Worm (Caenorhabditis elegans) whole organism, late embryonic: ENCODE measurements around the gene his-62.

ENCODE experiments used
- K02D7.2 ChIP-seq: sonication (generic microtip); optimal IDR thresholded peaks from 2 replicates; lab custom pipeline; 2017; ENCODE audit warnings: mild to moderate bottlenecking, missing genetic modification characterization, missing compliant biosample characterization
- K09A11.1 ChIP-seq: sonication (generic microtip); optimal IDR thresholded peaks from 2 replicates; lab custom pipeline; 2017; ENCODE audit warnings: antibody characterized with exemption, mild to moderate bottlenecking, missing genetic modification characterization, missing compliant biosample characterization; ENCODE audit not compliant: insufficient read depth
- ceh-14 ChIP-seq: sonication (generic microtip); optimal IDR thresholded peaks from 2 replicates; lab custom pipeline; 2016; ENCODE audit warnings: missing genotype, missing genetic modification characterization, missing compliant biosample characterization
- ceh-18 ChIP-seq: sonication (generic microtip); optimal IDR thresholded peaks from 2 replicates; lab custom pipeline; 2016; ENCODE audit warnings: missing genetic modification characterization, missing compliant biosample characterization
- ceh-19 ChIP-seq: fragments of 200-800 bp; sonication (Bioruptor generic); optimal IDR thresholded peaks from 2 replicates; lab custom pipeline; 2018; ENCODE audit warnings: mild to moderate bottlenecking, missing genetic modification characterization, missing compliant biosample characterization
- ceh-22 ChIP-seq: sonication (generic microtip); optimal IDR thresholded peaks from 2 replicates; lab custom pipeline; 2017; ENCODE audit warnings: missing biosample characterization, missing genetic modification characterization
- ceh-24 ChIP-seq: sonication (generic microtip); optimal IDR thresholded peaks from 2 replicates; lab custom pipeline; 2016; ENCODE audit warnings: mild to moderate bottlenecking, missing genetic modification characterization, missing compliant biosample characterization
- ceh-31 ChIP-seq: sonication (generic microtip); optimal IDR thresholded peaks from 2 replicates; lab custom pipeline; 2016; ENCODE audit warnings: missing genetic modification characterization, missing compliant biosample characterization
- ceh-45 ChIP-seq: fragments of 200-800 bp; sonication (Bioruptor generic); IDR thresholded peaks from 2 replicates; pipeline ENCODE4 v1.3.6; 2022; ENCODE audit warnings: missing genetic modification reagents, missing genetic modification characterization, missing compliant biosample characterization
- ceh-6 ChIP-seq: fragments of 200-800 bp; sonication (Bioruptor generic); optimal IDR thresholded peaks from 2 replicates; lab custom pipeline; 2018; ENCODE audit warnings: mild to moderate bottlenecking, missing genetic modification characterization, missing compliant biosample characterization
- ceh-9 ChIP-seq: sonication (generic microtip); optimal IDR thresholded peaks from 2 replicates; lab custom pipeline; 2016; ENCODE audit warnings: mild to moderate bottlenecking, missing genetic modification characterization, inconsistent platforms, missing compliant biosample characterization
- che-1 ChIP-seq: sonication (generic microtip); optimal IDR thresholded peaks from 2 replicates; lab custom pipeline; 2016; ENCODE audit warnings: mild to moderate bottlenecking, missing genetic modification characterization, missing compliant biosample characterization
- dmd-4 ChIP-seq: sonication (generic microtip); optimal IDR thresholded peaks from 2 replicates; lab custom pipeline; 2016; ENCODE audit warnings: borderline replicate concordance, missing genetic modification characterization, missing compliant biosample characterization
- dve-1 ChIP-seq: sonication (generic microtip); optimal IDR thresholded peaks from 2 replicates; lab custom pipeline; 2017; ENCODE audit warnings: antibody characterized with exemption, mild to moderate bottlenecking, missing genetic modification characterization, missing compliant biosample characterization
- elt-2 ChIP-seq: sonication (generic microtip); optimal IDR thresholded peaks from 2 replicates; lab custom pipeline; 2016; ENCODE audit warnings: missing genetic modification reagents, missing genetic modification characterization, missing compliant biosample characterization
- ets-4 ChIP-seq: sonication (generic microtip); optimal IDR thresholded peaks from 2 replicates; lab custom pipeline; 2016; ENCODE audit warnings: missing genetic modification characterization, missing compliant biosample characterization
- eyg-1 ChIP-seq: sonication (generic microtip); optimal IDR thresholded peaks from 2 replicates; lab custom pipeline; 2016; ENCODE audit warnings: missing genotype, missing genetic modification characterization, missing compliant biosample characterization
- fax-1 ChIP-seq: sonication (generic microtip); optimal IDR thresholded peaks from 2 replicates; lab custom pipeline; 2016; ENCODE audit warnings: missing genotype, missing genetic modification characterization, missing compliant biosample characterization
- fkh-6 ChIP-seq: sonication (generic microtip); optimal IDR thresholded peaks from 2 replicates; lab custom pipeline; 2016; ENCODE audit warnings: missing genetic modification characterization, missing compliant biosample characterization
- hlh-13 ChIP-seq: fragments of 200-800 bp; sonication (Bioruptor generic); optimal IDR thresholded peaks from 2 replicates; lab custom pipeline; 2018; ENCODE audit warnings: mild to moderate bottlenecking, missing genetic modification characterization, missing compliant biosample characterization
- hlh-15 ChIP-seq: sonication (generic microtip); optimal IDR thresholded peaks from 2 replicates; lab custom pipeline; 2016; ENCODE audit warnings: missing genetic modification characterization, missing compliant biosample characterization
- lim-6 ChIP-seq: sonication (generic microtip); optimal IDR thresholded peaks from 2 replicates; lab custom pipeline; 2016; ENCODE audit warnings: missing genetic modification characterization, missing compliant biosample characterization
- madf-2 ChIP-seq: sonication (generic microtip); optimal IDR thresholded peaks from 2 replicates; lab custom pipeline; 2017; ENCODE audit warnings: missing genetic modification characterization, missing compliant biosample characterization
- nfya-1 ChIP-seq: sonication (generic microtip); optimal IDR thresholded peaks from 2 replicates; lab custom pipeline; 2017; ENCODE audit warnings: missing genetic modification characterization, mild to moderate bottlenecking, missing compliant biosample characterization, antibody characterized with exemption, moderate library complexity
- nhr-11 ChIP-seq: fragments of 150-350 bp; optimal IDR thresholded peaks from 2 replicates; lab custom pipeline; 2014; ENCODE audit warnings: missing biosample characterization, missing genetic modification characterization
- nhr-232 ChIP-seq: sonication (generic microtip); optimal IDR thresholded peaks from 2 replicates; lab custom pipeline; 2016; ENCODE audit warnings: missing genetic modification characterization, missing compliant biosample characterization
- odd-2 ChIP-seq: sonication (generic microtip); optimal IDR thresholded peaks from 2 replicates; lab custom pipeline; 2017; ENCODE audit warnings: antibody characterized with exemption, mild to moderate bottlenecking, missing genetic modification characterization, missing compliant biosample characterization
- pag-3 ChIP-seq: sonication (generic microtip); optimal IDR thresholded peaks from 2 replicates; lab custom pipeline; 2016; ENCODE audit warnings: missing compliant biosample characterization, missing genetic modification characterization, borderline replicate concordance
- pat-9 ChIP-seq: fragments of 200-800 bp; sonication (Bioruptor generic); optimal IDR thresholded peaks from 2 replicates; lab custom pipeline; 2018; ENCODE audit warnings: mild to moderate bottlenecking, missing genetic modification characterization, moderate library complexity, missing compliant biosample characterization
- pax-1 ChIP-seq: fragments of 150-350 bp; optimal IDR thresholded peaks from 2 replicates; lab custom pipeline; 2014; ENCODE audit warnings: missing biosample characterization, missing genetic modification characterization
- pha-2 ChIP-seq: sonication (generic microtip); optimal IDR thresholded peaks from 2 replicates; lab custom pipeline; 2017; ENCODE audit warnings: mild to moderate bottlenecking, missing genetic modification characterization, missing compliant biosample characterization
- pha-4 ChIP-seq: fragments of 150-350 bp; optimal IDR thresholded peaks from 2 replicates; lab custom pipeline; 2018; ENCODE audit warnings: missing biosample characterization, missing genetic modification reagents, missing genetic modification characterization
- pqm-1 ChIP-seq: sonication (generic microtip); optimal IDR thresholded peaks from 2 replicates; lab custom pipeline; 2016; ENCODE audit warnings: missing genetic modification characterization, missing compliant biosample characterization
- sox-2 ChIP-seq: fragments of 200-800 bp; sonication (Bioruptor generic); IDR thresholded peaks from 2 replicates; pipeline ENCODE4 v1.3.6; 2022; ENCODE audit warnings: missing genetic modification reagents, missing genetic modification characterization, missing compliant biosample characterization
- sox-4 ChIP-seq: sonication (generic microtip); optimal IDR thresholded peaks from 2 replicates; lab custom pipeline; 2017; ENCODE audit warnings: mild to moderate bottlenecking, missing genetic modification characterization, inconsistent platforms, missing compliant biosample characterization
- syd-9 ChIP-seq: sonication (generic microtip); optimal IDR thresholded peaks from 2 replicates; lab custom pipeline; 2016; ENCODE audit warnings: mild to moderate bottlenecking, missing genetic modification characterization, moderate library complexity, missing compliant biosample characterization
- tbx-2 ChIP-seq: sonication (generic microtip); optimal IDR thresholded peaks from 2 replicates; lab custom pipeline; 2016; ENCODE audit warnings: missing genetic modification characterization, missing compliant biosample characterization
- ttx-3 ChIP-seq: sonication (generic microtip); optimal IDR thresholded peaks from 2 replicates; lab custom pipeline; 2016; ENCODE audit warnings: missing genetic modification reagents, missing genetic modification characterization, missing compliant biosample characterization
- unc-3 ChIP-seq, 2 experiments: fragments of 200-800 bp in 1 of 2; sonication (Bioruptor generic) in 1 of 2; sonication (generic microtip) in 1 of 2; conservative IDR thresholded peaks in 1 of 2; optimal IDR thresholded peaks in 1 of 2; 2 replicates each; pipeline versions ENCODE4 v1.3.6 to Lab custom; 2016 to 2022; ENCODE audit warnings: missing compliant biosample characterization in 2 of 2, missing genetic modification characterization in 2 of 2, missing genetic modification reagents in 1 of 2
- unc-55 ChIP-seq: sonication (generic microtip); optimal IDR thresholded peaks from 2 replicates; lab custom pipeline; 2017; ENCODE audit warnings: missing biosample characterization, missing genetic modification reagents, missing genetic modification characterization
- unc-86 ChIP-seq: sonication (generic microtip); optimal IDR thresholded peaks from 2 replicates; lab custom pipeline; 2016; ENCODE audit warnings: missing genetic modification characterization, missing compliant biosample characterization

his-62 gene

DNA sequence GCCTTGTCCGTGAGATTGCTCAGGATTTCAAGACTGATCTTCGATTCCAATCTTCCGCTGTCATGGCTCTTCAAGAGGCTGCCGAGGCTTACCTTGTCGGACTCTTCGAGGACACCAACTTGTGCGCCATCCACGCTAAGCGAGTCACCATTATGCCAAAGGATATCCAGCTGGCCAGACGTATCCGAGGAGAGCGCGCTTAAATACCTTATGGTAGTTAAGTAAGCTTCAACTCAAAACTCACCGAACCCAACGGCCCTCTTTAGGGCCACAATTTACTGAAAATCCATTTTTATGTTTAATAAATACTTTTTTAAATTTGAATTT is 2.1 kb downstream of the his-62 start:
- TF ChIP-seq tbx-2 (tag; lab: Kevin White, UChicago) (no peak), hlh-15 (no peak), sox-2 (GFP tag; lab: Robert Waterston, UW) (no peak), nhr-11 (tag; lab: Kevin White, UChicago) (no peak), pat-9 (tag; lab: Kevin White, UChicago) (no peak), odd-2 (no peak), fax-1 (tag; lab: Kevin White, UChicago) (no peak), K02D7.2 (no peak), ets-4 (no peak), elt-2 (no peak), unc-3 (GFP tag; conservative IDR thresholded peaks at IDR 0.05; lab: Robert Waterston, UW) (no peak), unc-3 (tag; optimal IDR thresholded peaks at IDR 0.05; lab: Kevin White, UChicago) (no peak), ceh-14 (tag; lab: Kevin White, UChicago) (no peak), eyg-1 (tag; lab: Kevin White, UChicago) (no peak), nhr-232 (tag; lab: Kevin White, UChicago) (no peak), pha-4 (tag; lab: Kevin White, UChicago) (no peak), unc-55 (GFP tag; lab: Kevin White, UChicago) (no peak)

DNA sequence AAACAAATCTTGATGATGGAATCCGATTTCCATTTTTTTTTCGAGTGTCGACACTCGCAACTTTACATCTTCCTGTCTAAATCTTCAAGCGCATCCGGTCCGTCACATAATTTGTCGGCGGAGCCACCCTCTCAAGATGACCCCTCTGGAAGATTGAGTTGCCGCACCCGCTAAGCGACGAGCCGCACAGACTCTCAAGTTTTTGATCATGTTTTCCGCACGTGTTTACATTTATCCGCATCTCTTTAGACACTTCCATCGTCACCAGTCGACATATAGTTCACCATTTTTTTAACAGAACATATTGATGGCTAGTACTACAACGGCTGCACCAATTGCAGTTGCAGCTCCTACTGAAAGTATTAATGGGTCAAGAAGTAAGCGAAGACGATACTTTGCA is 5.1 kb downstream of the his-62 start, which contains the start of gene F55G1.1:
F55G1.1 (plus strand) TSS at position 301 of the 400 bp plus-strand sequence.
- TF ChIP-seq fkh-6 (no peak), nhr-232 (tag; lab: Kevin White, UChicago) (no peak), K09A11.1 (tag; lab: Kevin White, UChicago) (no peak), nfya-1 (no peak), dmd-4 (tag; lab: Kevin White, UChicago) (no peak), ceh-24 (tag; lab: Kevin White, UChicago) (no peak), ceh-31 (tag; lab: Kevin White, UChicago) (no peak), pax-1 (no peak), pag-3 (tag; lab: Kevin White, UChicago) (no peak), hlh-13 (GFP tag; lab: Kevin White, UChicago) (no peak)

DNA sequence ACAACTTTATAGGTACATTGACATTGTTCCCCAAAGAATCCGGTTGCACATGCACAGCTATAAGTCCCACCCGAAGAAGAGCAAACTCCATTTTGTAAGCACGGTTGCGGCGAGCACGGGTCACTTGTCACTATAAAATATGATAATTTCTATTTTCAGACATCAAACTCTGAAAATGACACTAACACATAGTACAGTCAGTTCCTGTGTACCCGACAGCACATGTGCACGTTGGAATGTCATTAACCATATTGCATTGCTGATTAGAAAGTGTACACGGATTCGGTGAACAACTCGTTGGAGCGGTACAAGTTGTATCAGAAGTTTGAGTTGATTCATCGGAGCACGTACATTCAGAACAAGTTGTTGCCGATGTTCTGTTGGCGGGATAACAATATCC is 10.9 kb downstream of the his-62 start:
- TF ChIP-seq unc-86 (tag; lab: Kevin White, UChicago) (no peak), dve-1 (tag; lab: Kevin White, UChicago) (no peak), pag-3 (tag; lab: Kevin White, UChicago) (no peak)

DNA sequence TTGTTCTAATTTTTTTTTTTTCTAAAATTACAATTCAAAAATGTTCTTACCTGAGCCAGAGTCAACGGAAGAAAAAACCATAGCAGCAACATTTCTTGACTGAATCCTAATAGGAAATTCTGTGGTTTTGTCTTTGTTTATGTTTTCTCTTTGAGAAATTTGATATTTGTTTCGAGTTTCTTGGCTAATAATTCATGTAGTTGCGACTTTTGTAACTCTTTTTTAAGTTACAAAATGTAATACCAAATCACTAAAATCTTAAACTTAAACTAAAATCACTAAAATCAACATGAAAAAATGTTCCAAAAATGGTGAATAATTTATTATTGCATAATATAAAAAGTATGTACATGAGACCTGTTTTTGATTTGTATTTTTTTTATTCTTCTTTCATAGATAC is 11.4 kb downstream of the his-62 start, which contains the start of gene egas-4:
egas-4 (minus strand) TSS at position 101 of the 400 bp plus-strand sequence.
- no peak for TF ChIP-seq ceh-19 (GFP tag; lab: Kevin White, UChicago)
- TF ChIP-seq nhr-232 (tag; lab: Kevin White, UChicago), result no peak
- TF ChIP-seq sox-2 (GFP tag; lab: Robert Waterston, UW), result no peak
- no peak for TF ChIP-seq ceh-45 (GFP tag; lab: Robert Waterston, UW)
- TF ChIP-seq ceh-22 (tag; lab: Kevin White, UChicago), result no peak
- TF ChIP-seq che-1 (tag; lab: Kevin White, UChicago), result no peak
- TF ChIP-seq ttx-3, result no peak
- no peak for TF ChIP-seq sox-4 (tag; lab: Kevin White, UChicago)
- no peak for TF ChIP-seq dve-1 (tag; lab: Kevin White, UChicago)
- TF ChIP-seq K09A11.1 (tag; lab: Kevin White, UChicago), result no peak
- TF ChIP-seq ceh-6 (GFP tag; lab: Kevin White, UChicago), result no peak

DNA sequence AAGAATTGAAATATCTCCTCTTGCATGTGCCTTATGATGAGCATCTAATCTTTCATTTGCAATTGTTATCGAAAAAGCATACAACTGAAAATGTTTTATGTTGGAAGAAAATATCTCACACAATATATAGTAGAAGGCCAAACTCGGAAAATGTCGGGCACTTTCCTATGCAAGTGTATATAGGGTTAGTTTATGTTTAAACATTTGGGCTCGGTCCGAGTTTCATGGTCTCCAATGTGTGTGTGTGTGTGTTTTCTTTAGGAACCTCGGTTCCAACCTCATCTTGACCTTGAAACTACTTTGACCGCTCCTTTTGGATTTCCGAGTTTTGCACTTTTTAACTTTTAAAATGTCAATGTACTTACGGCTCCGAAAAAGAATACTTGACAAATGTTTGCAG is 13.0 kb downstream of the his-62 start:
- TF ChIP-seq lim-6 (tag; lab: Kevin White, UChicago), result no peak
- TF ChIP-seq fkh-6, result no peak
- no peak for TF ChIP-seq syd-9
- TF ChIP-seq pha-2 (tag; lab: Kevin White, UChicago), result no peak
- no peak for TF ChIP-seq K09A11.1 (tag; lab: Kevin White, UChicago)
- no peak for TF ChIP-seq pqm-1 (tag; lab: Kevin White, UChicago)
- no peak for TF ChIP-seq che-1 (tag; lab: Kevin White, UChicago)
- TF ChIP-seq elt-2, result no peak
- no peak for TF ChIP-seq ceh-18 (tag; lab: Kevin White, UChicago)
- no peak for TF ChIP-seq madf-2 (tag; lab: Kevin White, UChicago)
- TF ChIP-seq ceh-19 (GFP tag; lab: Kevin White, UChicago), result no peak
- no peak for TF ChIP-seq ceh-9 (tag; lab: Kevin White, UChicago)
